Fruit fly (Drosophila melanogaster): ENCODE results near the gene Sc2.

DNA sequence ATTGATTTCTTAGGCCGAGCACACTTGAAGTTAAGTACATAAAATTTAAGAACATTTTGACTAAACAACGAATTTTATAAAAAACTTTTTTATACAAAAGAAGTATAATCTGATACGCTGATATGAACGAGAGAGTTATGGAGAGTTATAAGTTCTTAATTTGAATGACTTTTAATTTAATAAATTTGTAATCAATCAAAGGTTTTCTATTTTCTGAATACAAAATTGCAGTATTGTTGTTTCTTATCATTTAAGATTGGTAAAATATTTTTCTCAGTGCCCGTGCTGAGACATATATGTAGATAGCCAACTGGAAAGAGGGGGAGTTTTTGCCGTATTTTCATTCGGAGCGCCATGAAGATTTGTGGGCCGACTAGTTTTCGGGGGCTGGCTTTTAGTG lies 30.2 kb upstream of the Sc2 start:
- TF ChIP-seq EcR (GFP tag; optimal IDR thresholded peaks at IDR 0.05), result no peak
- no peak for TF ChIP-seq usp (GFP tag; optimal IDR thresholded peaks at IDR 0.05)
- no peak for TF ChIP-seq CG8478 (optimal IDR thresholded peaks at IDR 0.05)
